Worm (Caenorhabditis elegans) whole organism, L4 larva: ENCODE measurements around the gene K11H3.3.

Experiments
- D1046.2 ChIP-seq: fragments of 200-800 bp; sonication (Bioruptor generic); IDR thresholded peaks from 2 replicates; pipeline ENCODE4 v1.3.6; 2022; ENCODE audit warnings: missing genetic modification characterization, missing compliant biosample characterization
- F10B5.3 ChIP-seq: sonication (generic microtip); optimal IDR thresholded peaks from 2 replicates; lab custom pipeline; 2016; ENCODE audit warnings: mild to moderate bottlenecking, missing genetic modification characterization, missing compliant biosample characterization
- F26F4.8 ChIP-seq: fragments of 200-800 bp; sonication (Bioruptor generic); conservative IDR thresholded peaks from 2 replicates; pipeline ENCODE4 v1.3.6; 2022; ENCODE audit warnings: missing genetic modification characterization, missing compliant biosample characterization
- F44E2.7 ChIP-seq: fragments of 200-800 bp; sonication (Bioruptor generic); IDR thresholded peaks from 2 replicates; pipeline ENCODE4 v2.1.2; 2022; ENCODE audit warnings: missing genetic modification characterization, missing compliant biosample characterization
- Y105C5A.15 ChIP-seq: fragments of 200-800 bp; sonication (Bioruptor generic); IDR thresholded peaks from 2 replicates; pipeline ENCODE4 v1.3.6; 2022; ENCODE audit warnings: missing genetic modification characterization, missing compliant biosample characterization
- Y48G9A.11 ChIP-seq: fragments of 200-800 bp; sonication (Bioruptor generic); IDR thresholded peaks from 2 replicates; pipeline ENCODE4 v1.3.6; 2022; ENCODE audit warnings: missing genetic modification reagents, missing genetic modification characterization, missing compliant biosample characterization
- Y5F2A.4 ChIP-seq: fragments of 200-800 bp; sonication (Bioruptor generic); optimal IDR thresholded peaks from 2 replicates; lab custom pipeline; 2018; ENCODE audit warnings: mild to moderate bottlenecking, missing genetic modification characterization, missing compliant biosample characterization
- Y75B8A.6 ChIP-seq: fragments of 200-800 bp; sonication (Bioruptor generic); IDR thresholded peaks from 2 replicates; pipeline ENCODE4 v1.3.6; 2022; ENCODE audit warnings: missing genetic modification reagents, missing genetic modification characterization, missing compliant biosample characterization
- ZK337.2 ChIP-seq: fragments of 200-800 bp; sonication (Bioruptor generic); IDR thresholded peaks from 2 replicates; pipeline ENCODE4 v1.3.6; 2022; ENCODE audit warnings: missing genetic modification reagents, missing genetic modification characterization, missing compliant biosample characterization
- ama-1 ChIP-seq: fragments of 150-350 bp; optimal IDR thresholded peaks from 2 replicates; lab custom pipeline; 2014; ENCODE audit warnings: inconsistent platforms, mixed read lengths
- attf-4 ChIP-seq: sonication (generic microtip); optimal IDR thresholded peaks from 3 replicates; lab custom pipeline; 2017; ENCODE audit warnings: missing biosample characterization, missing genetic modification characterization
- ceh-20 ChIP-seq: fragments of 200-800 bp; sonication (Bioruptor generic); IDR thresholded peaks from 2 replicates; pipeline ENCODE4 v1.3.6; 2022; ENCODE audit warnings: missing genetic modification reagents, missing genetic modification characterization, missing compliant biosample characterization
- ceh-32 ChIP-seq: sonication (generic microtip); optimal IDR thresholded peaks from 2 replicates; lab custom pipeline; 2016; ENCODE audit warnings: mild to moderate bottlenecking, missing genetic modification characterization, missing compliant biosample characterization; ENCODE audit not compliant: poor library complexity
- ceh-62 ChIP-seq: sonication (generic microtip); optimal IDR thresholded peaks from 2 replicates; lab custom pipeline; 2017; ENCODE audit warnings: missing biosample characterization, missing genetic modification characterization
- cey-2 ChIP-seq: sonication (generic microtip); optimal IDR thresholded peaks from 3 replicates; lab custom pipeline; 2017; ENCODE audit warnings: missing genetic modification characterization, mild to moderate bottlenecking, missing compliant biosample characterization, antibody characterized with exemption, borderline replicate concordance; ENCODE audit not compliant: insufficient read depth
- ctbp-1 ChIP-seq: fragments of 200-800 bp; sonication (Bioruptor generic); IDR thresholded peaks from 2 replicates; pipeline ENCODE4 v1.3.6; 2022; ENCODE audit warnings: missing genetic modification reagents, missing genetic modification characterization, missing compliant biosample characterization
- daf-16 ChIP-seq, 3 experiments: sonication (generic microtip); optimal IDR thresholded peaks; 2 replicates each; lab custom pipeline; 2016 to 2017; ENCODE audit warnings: missing genetic modification characterization in 3 of 3, missing genetic modification reagents in 3 of 3, mild to moderate bottlenecking in 2 of 3, missing compliant biosample characterization in 2 of 3, missing biosample characterization in 1 of 3, moderate library complexity in 1 of 3
- dmd-6 ChIP-seq: fragments of 200-800 bp; sonication (Bioruptor generic); IDR thresholded peaks from 2 replicates; pipeline ENCODE4 v1.3.6; 2022; ENCODE audit warnings: missing genetic modification reagents, missing genetic modification characterization, missing compliant biosample characterization
- dmd-8 ChIP-seq: fragments of 200-800 bp; sonication (Bioruptor generic); IDR thresholded peaks from 2 replicates; pipeline ENCODE4 v1.3.6; 2022; ENCODE audit warnings: missing genetic modification characterization, missing compliant biosample characterization
- duxl-1 ChIP-seq: sonication (generic microtip); optimal IDR thresholded peaks from 2 replicates; lab custom pipeline; 2016; ENCODE audit warnings: mild to moderate bottlenecking, missing genetic modification characterization, moderate library complexity, missing compliant biosample characterization; ENCODE audit not compliant: poor library complexity
- dve-1 ChIP-seq: sonication (generic microtip); optimal IDR thresholded peaks from 2 replicates; lab custom pipeline; 2017; ENCODE audit warnings: antibody characterized with exemption, mild to moderate bottlenecking, missing genetic modification characterization, missing compliant biosample characterization; ENCODE audit not compliant: insufficient read depth
- egl-43 ChIP-seq: fragments of 200-800 bp; sonication (Bioruptor generic); IDR thresholded peaks from 2 replicates; pipeline ENCODE4 v1.3.6; 2022; ENCODE audit warnings: missing genetic modification reagents, missing genetic modification characterization, missing compliant biosample characterization
- fos-1 ChIP-seq: fragments of 150-350 bp; optimal IDR thresholded peaks from 2 replicates; lab custom pipeline; 2014; ENCODE audit warnings: missing biosample characterization, missing genetic modification characterization
- gei-8 ChIP-seq: fragments of 200-800 bp; sonication (Bioruptor generic); optimal IDR thresholded peaks from 2 replicates; lab custom pipeline; 2018; ENCODE audit warnings: mild to moderate bottlenecking, missing genetic modification characterization, missing compliant biosample characterization
- hlh-11 ChIP-seq: fragments of 200-800 bp; sonication (Bioruptor generic); optimal IDR thresholded peaks from 2 replicates; lab custom pipeline; 2018; ENCODE audit warnings: mild to moderate bottlenecking, missing genetic modification characterization, missing compliant biosample characterization
- hlh-30 ChIP-seq: sonication (generic microtip); optimal IDR thresholded peaks from 2 replicates; lab custom pipeline; 2017; ENCODE audit warnings: antibody characterized with exemption, mild to moderate bottlenecking, missing genetic modification characterization, missing compliant biosample characterization; ENCODE audit not compliant: insufficient read depth
- hmg-1.1 ChIP-seq: fragments of 200-800 bp; sonication (Bioruptor generic); IDR thresholded peaks from 2 replicates; pipeline ENCODE4 v1.3.6; 2022; ENCODE audit warnings: missing genetic modification reagents, missing genetic modification characterization, missing compliant biosample characterization
- jun-1 ChIP-seq: fragments of 150-350 bp; optimal IDR thresholded peaks from 2 replicates; lab custom pipeline; 2014; ENCODE audit warnings: missing biosample characterization, missing genetic modification reagents, missing genetic modification characterization
- lin-1 ChIP-seq: fragments of 200-800 bp; sonication (Bioruptor generic); IDR thresholded peaks from 2 replicates; pipeline ENCODE4 v1.3.6; 2022; ENCODE audit warnings: missing genetic modification reagents, missing genetic modification characterization, missing compliant biosample characterization
- lin-13 ChIP-seq: fragments of 150-350 bp; optimal IDR thresholded peaks from 2 replicates; lab custom pipeline; 2014; ENCODE audit warnings: missing biosample characterization, missing genetic modification reagents, missing genetic modification characterization
- lin-15B ChIP-seq: fragments of 150-350 bp; sonication (generic microtip); optimal IDR thresholded peaks from 3 replicates; lab custom pipeline; 2014; ENCODE audit warnings: missing biosample characterization, missing genetic modification characterization
- lin-39 ChIP-seq: fragments of 150-350 bp; optimal IDR thresholded peaks from 2 replicates; lab custom pipeline; 2014; ENCODE audit warnings: missing biosample characterization, missing genetic modification reagents, missing genetic modification characterization
- mdt-29 ChIP-seq: fragments of 200-800 bp; sonication (Bioruptor generic); IDR thresholded peaks from 2 replicates; pipeline ENCODE4 v1.3.6; 2022; ENCODE audit warnings: missing genetic modification reagents, missing genetic modification characterization, missing compliant biosample characterization
- mep-1 ChIP-seq: fragments of 150-350 bp; sonication (generic microtip); optimal IDR thresholded peaks from 3 replicates; lab custom pipeline; 2014; ENCODE audit warnings: missing biosample characterization, missing genetic modification characterization
- mes-2 ChIP-seq: sonication (generic microtip); optimal IDR thresholded peaks from 2 replicates; lab custom pipeline; 2016; ENCODE audit warnings: missing genotype, mild to moderate bottlenecking, missing genetic modification characterization, missing compliant biosample characterization; ENCODE audit not compliant: poor library complexity, severe bottlenecking
- mxl-2 ChIP-seq: fragments of 200-800 bp; sonication (Bioruptor generic); conservative IDR thresholded peaks from 2 replicates; pipeline ENCODE4 v1.3.6; 2022; ENCODE audit warnings: missing genetic modification reagents, missing genetic modification characterization, missing compliant biosample characterization
- nhr-111 ChIP-seq: fragments of 200-800 bp; sonication (Bioruptor generic); optimal IDR thresholded peaks from 2 replicates; lab custom pipeline; 2018; ENCODE audit warnings: mild to moderate bottlenecking, missing genetic modification characterization, missing compliant biosample characterization
- nhr-237 ChIP-seq: sonication (generic microtip); optimal IDR thresholded peaks from 2 replicates; lab custom pipeline; 2017; ENCODE audit warnings: missing biosample characterization, missing genetic modification characterization
- nhr-28 ChIP-seq: fragments of 150-350 bp; optimal IDR thresholded peaks from 2 replicates; lab custom pipeline; 2014; ENCODE audit warnings: missing biosample characterization, missing genetic modification characterization
- nhr-41 ChIP-seq: fragments of 200-800 bp; sonication (Bioruptor generic); IDR thresholded peaks from 2 replicates; pipeline ENCODE4 v1.3.6; 2022; ENCODE audit warnings: missing genetic modification reagents, missing genetic modification characterization, missing compliant biosample characterization
- nhr-48 ChIP-seq: sonication (generic microtip); optimal IDR thresholded peaks from 2 replicates; lab custom pipeline; 2016; ENCODE audit warnings: mild to moderate bottlenecking, missing genetic modification characterization, missing compliant biosample characterization
- nhr-6 ChIP-seq: fragments of 150-350 bp; optimal IDR thresholded peaks from 2 replicates; lab custom pipeline; 2014; ENCODE audit warnings: missing biosample characterization, missing genetic modification characterization
- php-3 ChIP-seq: fragments of 200-800 bp; sonication (Bioruptor generic); IDR thresholded peaks from 2 replicates; pipeline ENCODE4 v1.3.6; 2022; ENCODE audit warnings: missing genetic modification reagents, missing genetic modification characterization, missing compliant biosample characterization
- pqm-1 ChIP-seq: sonication (generic microtip); optimal IDR thresholded peaks from 2 replicates; lab custom pipeline; 2017; ENCODE audit warnings: missing biosample characterization, missing genetic modification characterization
- rbr-2 ChIP-seq: sonication (generic microtip); optimal IDR thresholded peaks from 2 replicates; lab custom pipeline; 2016; ENCODE audit warnings: missing genotype, missing genetic modification characterization, missing compliant biosample characterization
- snpc-1.2 ChIP-seq: fragments of 200-800 bp; sonication (Bioruptor generic); IDR thresholded peaks from 2 replicates; pipeline ENCODE4 v1.3.6; 2022; ENCODE audit warnings: missing genetic modification reagents, missing genetic modification characterization, missing compliant biosample characterization
- unc-130 ChIP-seq: sonication (generic microtip); optimal IDR thresholded peaks from 2 replicates; lab custom pipeline; 2016; ENCODE audit warnings: missing genetic modification reagents, missing genetic modification characterization, missing compliant biosample characterization
- unc-39 ChIP-seq: sonication (generic microtip); optimal IDR thresholded peaks from 2 replicates; lab custom pipeline; 2017; ENCODE audit warnings: missing biosample characterization, missing genetic modification characterization
- zag-1 ChIP-seq: fragments of 150-350 bp; optimal IDR thresholded peaks from 2 replicates; lab custom pipeline; 2014; ENCODE audit warnings: missing biosample characterization, missing genetic modification characterization
- zip-2 ChIP-seq: fragments of 150-350 bp; optimal IDR thresholded peaks from 2 replicates; lab custom pipeline; 2014; ENCODE audit warnings: missing biosample characterization, missing genetic modification characterization
- ztf-7 ChIP-seq: fragments of 150-350 bp; optimal IDR thresholded peaks from 2 replicates; lab custom pipeline; 2014; ENCODE audit warnings: missing biosample characterization, missing genetic modification characterization

Gene K11H3.3

DNA sequence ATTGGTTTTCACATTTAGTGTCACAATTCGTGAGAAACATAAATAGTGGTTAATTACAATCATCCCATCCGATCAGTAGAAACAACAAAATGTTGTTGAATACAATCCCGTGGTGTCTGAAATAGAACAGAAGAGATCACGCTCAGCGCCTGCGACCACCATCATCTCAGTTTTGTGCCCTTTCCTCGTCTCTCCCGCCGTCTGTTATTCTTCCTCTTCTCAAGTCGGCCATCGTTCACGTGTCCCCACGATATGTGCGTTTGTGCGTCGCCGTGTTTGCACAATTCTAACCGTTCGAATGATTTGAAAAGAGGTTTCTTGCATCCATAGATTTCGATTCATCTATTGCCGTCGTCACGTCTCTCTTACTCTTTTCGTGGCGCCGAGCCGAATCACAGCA lies 32.9 kb upstream of the K11H3.3 start, which contains the start of gene panl-3 (continued):
- TF ChIP-seq egl-43: no peak; the same call in 1 of the 2 replicates
- peak; percentile 59 for TF ChIP-seq rbr-2
- TF ChIP-seq Y75B8A.6 (GFP tag; lab: Robert Waterston, UW): no peak
- no peak for TF ChIP-seq lin-39 (tag; lab: Kevin White, UChicago)
- no peak for TF ChIP-seq nhr-111 (GFP tag; lab: Kevin White, UChicago)
- TF ChIP-seq mdt-29 (GFP tag; lab: Robert Waterston, UW): no peak
- peak; percentile 84 for TF ChIP-seq mes-2 (tag; lab: Kevin White, UChicago)
- TF ChIP-seq unc-130: no peak
- no peak for TF ChIP-seq Y5F2A.4 (GFP tag; lab: Kevin White, UChicago)
- TF ChIP-seq fos-1: no peak
- TF ChIP-seq mep-1 (tag; lab: Kevin White, UChicago): peak; percentile 63
- TF ChIP-seq ceh-32: no peak
- peak; percentile 28 for TF ChIP-seq ztf-7 (tag; lab: Kevin White, UChicago)
- TF ChIP-seq ama-1 (lab: Kevin White, UChicago): peak; percentile 3
- no peak for TF ChIP-seq zag-1
- no peak for TF ChIP-seq D1046.2 (GFP tag; lab: Robert Waterston, UW)
- TF ChIP-seq dmd-6 (GFP tag; lab: Robert Waterston, UW): peak; percentile 43
- TF ChIP-seq snpc-1.2 (GFP tag; lab: Robert Waterston, UW): no peak
- 0 out of 2 replicates have a peak, but pooled peaks have one; percentile 24 for TF ChIP-seq lin-1
- TF ChIP-seq nhr-237 (tag; lab: Kevin White, UChicago): no peak
- TF ChIP-seq unc-39: no peak
- no peak for TF ChIP-seq zip-2 (tag; lab: Kevin White, UChicago)
- TF ChIP-seq ZK337.2 (GFP tag; lab: Robert Waterston, UW): no peak
- TF ChIP-seq ctbp-1 (GFP tag; lab: Robert Waterston, UW): no peak
- no peak for TF ChIP-seq Y48G9A.11 (GFP tag; lab: Robert Waterston, UW)
- peak; percentile 58 for TF ChIP-seq dve-1 (tag; lab: Kevin White, UChicago)
- peak; percentile 78 for TF ChIP-seq hlh-11 (tag; lab: Kevin White, UChicago)
- TF ChIP-seq nhr-6 (tag; lab: Kevin White, UChicago): peak; percentile 38
- no peak for TF ChIP-seq lin-15B
- TF ChIP-seq attf-4: no peak
- TF ChIP-seq lin-13 (GFP tag; lab: Kevin White, UChicago): peak; percentile 45
- no peak for TF ChIP-seq jun-1 (tag; lab: Kevin White, UChicago)
- no peak for TF ChIP-seq gei-8 (GFP tag; lab: Kevin White, UChicago)
- TF ChIP-seq cey-2 (tag; lab: Kevin White, UChicago): no peak
- peak; percentile 99 for TF ChIP-seq hlh-30 (tag; lab: Kevin White, UChicago)
- no peak for TF ChIP-seq F26F4.8 (GFP tag; lab: Robert Waterston, UW)
- TF ChIP-seq nhr-48: no peak
- no peak for TF ChIP-seq php-3 (GFP tag; lab: Robert Waterston, UW)
- no peak for TF ChIP-seq F10B5.3 (tag; lab: Kevin White, UChicago)
- no peak for TF ChIP-seq mxl-2
- peak; percentile 32 for TF ChIP-seq nhr-28
- peak; percentile 33; the same call in 1 of the 2 replicates for TF ChIP-seq ceh-20
- no peak for TF ChIP-seq dmd-8 (GFP tag; lab: Robert Waterston, UW)
- TF ChIP-seq daf-16 (GFP tag; optimal IDR thresholded peaks at IDR 0.05; lab: Kevin White, UChicago): no peak
- no peak for TF ChIP-seq daf-16 (tag; optimal IDR thresholded peaks at IDR 0.05; lab: Kevin White, UChicago)
- TF ChIP-seq ceh-62: no peak
- TF ChIP-seq nhr-41 (GFP tag; lab: Robert Waterston, UW): no peak
- no peak for TF ChIP-seq Y105C5A.15 (GFP tag; lab: Robert Waterston, UW)
- TF ChIP-seq duxl-1 (tag; lab: Kevin White, UChicago): no peak
- TF ChIP-seq F44E2.7: no peak
- no peak for TF ChIP-seq pqm-1 (tag; lab: Kevin White, UChicago)
- TF ChIP-seq hmg-1.1 (GFP tag; lab: Robert Waterston, UW): peak; percentile 80
